Fruit fly (Drosophila melanogaster) whole organism, embryonic: ENCODE results near the gene PXo.

ENCODE experiments used
- CG13424 ChIP-seq: fragments of 200-800 bp; sonication (Bioruptor generic); optimal IDR thresholded peaks from 2 replicates; lab custom pipeline; 2019; ENCODE audit warnings: missing biosample characterization, mild to moderate bottlenecking, missing genetic modification characterization, moderate library complexity
- CG14710 ChIP-seq: fragments of 200-800 bp; sonication (Bioruptor generic); optimal IDR thresholded peaks from 3 replicates; lab custom pipeline; 2019; ENCODE audit warnings: missing biosample characterization, mild to moderate bottlenecking, missing genetic modification characterization, moderate library complexity
- CG1647 ChIP-seq: fragments of 200-800 bp; sonication (Bioruptor generic); optimal IDR thresholded peaks from 3 replicates; lab custom pipeline; 2016; ENCODE audit warnings: missing biosample characterization, missing genetic modification characterization
- CG17385 ChIP-seq: fragments of 200-800 bp; sonication (Bioruptor generic); optimal IDR thresholded peaks from 3 replicates; lab custom pipeline; 2018; ENCODE audit warnings: missing biosample characterization, mild to moderate bottlenecking, missing genetic modification characterization
- CG18764 ChIP-seq: fragments of 200-800 bp; sonication (Bioruptor generic); optimal IDR thresholded peaks from 3 replicates; lab custom pipeline; 2016; ENCODE audit warnings: missing biosample characterization, missing genetic modification characterization
- Xbp1 ChIP-seq: fragments of 200-800 bp; sonication (Bioruptor generic); optimal IDR thresholded peaks from 3 replicates; lab custom pipeline; 2016; ENCODE audit warnings: missing biosample characterization, mild to moderate bottlenecking, missing genetic modification characterization
- ab ChIP-seq: fragments of 200-800 bp; sonication (Bioruptor generic); optimal IDR thresholded peaks from 2 replicates; lab custom pipeline; 2016; ENCODE audit warnings: missing biosample characterization, missing genetic modification characterization
- chm ChIP-seq: fragments of 200-800 bp; sonication (Bioruptor generic); IDR thresholded peaks from 2 replicates; pipeline ENCODE4 v1.3.6; 2022; ENCODE audit warnings: missing biosample characterization, missing genetic modification characterization
- run ChIP-seq: fragments of 200-800 bp; sonication (Bioruptor generic); optimal IDR thresholded peaks from 3 replicates; lab custom pipeline; 2018; ENCODE audit warnings: missing biosample characterization, mild to moderate bottlenecking, missing genetic modification characterization
- trh ChIP-seq: fragments of 200-800 bp; sonication (Bioruptor generic); optimal IDR thresholded peaks from 2 replicates; lab custom pipeline; 2016; ENCODE audit warnings: missing biosample characterization, missing genetic modification characterization

DNA sequence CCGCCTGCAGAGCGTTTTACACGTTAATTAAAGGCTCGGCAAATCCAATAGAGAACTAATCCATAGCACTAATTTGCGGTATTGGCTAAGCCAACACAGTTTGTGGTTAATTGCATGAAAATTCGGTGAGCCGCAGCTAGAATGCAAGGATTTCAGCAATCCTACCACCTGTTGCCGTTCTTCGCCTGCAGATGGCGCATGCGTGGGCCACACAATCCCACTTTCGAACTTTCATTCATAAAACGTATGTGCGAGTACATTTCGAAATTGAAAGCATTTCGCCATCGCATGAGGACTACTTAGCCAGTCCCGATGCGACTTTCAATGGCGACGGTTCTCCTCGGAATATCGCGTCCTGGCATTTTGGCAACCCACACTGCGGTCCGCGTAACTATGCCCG is 14.0 kb downstream of the PXo start, which contains the start of gene CG13288:
- TF ChIP-seq chm (GFP tag; lab: Robert Waterston, UW) = no peak
- no peak for TF ChIP-seq run (tag; lab: Kevin White, UChicago)
- no peak for TF ChIP-seq trh (GFP tag; lab: Kevin White, UChicago)
- no peak for TF ChIP-seq ab (GFP tag; lab: Kevin White, UChicago)
- no peak for TF ChIP-seq CG17385 (GFP tag; lab: Kevin White, UChicago)
- no peak for TF ChIP-seq CG14710 (tag; lab: Kevin White, UChicago)
- no peak for TF ChIP-seq CG1647 (GFP tag; lab: Kevin White, UChicago)
- TF ChIP-seq Xbp1 = no peak
- TF ChIP-seq CG13424 (tag; lab: Kevin White, UChicago) = no peak
- no peak for TF ChIP-seq CG18764 (GFP tag; lab: Kevin White, UChicago)
